Fruit fly (Drosophila melanogaster) whole organism, prepupa: Measurements from ENCODE around the gene smid.

ENCODE experiments used
- CG10669 ChIP-seq: fragments of 200-800 bp; sonication (Bioruptor generic); optimal IDR thresholded peaks from 3 replicates; lab custom pipeline; 2018; ENCODE audit warnings: missing biosample characterization, mild to moderate bottlenecking, missing genetic modification characterization, moderate library complexity
- CG11762 ChIP-seq: fragments of 200-800 bp; sonication (Bioruptor generic); optimal IDR thresholded peaks from 3 replicates; lab custom pipeline; 2016; ENCODE audit warnings: missing biosample characterization, missing genetic modification characterization; ENCODE audit not compliant: insufficient read depth
- CG1621 ChIP-seq: fragments of 200-800 bp; sonication (Bioruptor generic); optimal IDR thresholded peaks from 3 replicates; lab custom pipeline; 2018; ENCODE audit warnings: missing biosample characterization, mild to moderate bottlenecking, missing genetic modification characterization
- CG16779 ChIP-seq: fragments of 200-800 bp; sonication (Bioruptor generic); optimal IDR thresholded peaks from 3 replicates; lab custom pipeline; 2017; ENCODE audit warnings: missing biosample characterization, mild to moderate bottlenecking, missing genetic modification characterization
- CG32006 ChIP-seq: fragments of 200-800 bp; sonication (Bioruptor generic); optimal IDR thresholded peaks from 3 replicates; lab custom pipeline; 2017; ENCODE audit warnings: missing biosample characterization, mild to moderate bottlenecking, missing genetic modification characterization
- CG34406 ChIP-seq: fragments of 200-800 bp; sonication (Bioruptor generic); optimal IDR thresholded peaks from 3 replicates; lab custom pipeline; 2016; ENCODE audit warnings: missing biosample characterization, missing genetic modification characterization
- CG4318 ChIP-seq: fragments of 200-800 bp; sonication (Bioruptor generic); optimal IDR thresholded peaks from 3 replicates; lab custom pipeline; 2017; ENCODE audit warnings: missing biosample characterization, mild to moderate bottlenecking, missing genetic modification characterization
- CG6163 ChIP-seq: fragments of 200-800 bp; sonication (Bioruptor generic); IDR thresholded peaks from 3 replicates; pipeline ENCODE4 v1.3.6; 2022; ENCODE audit warnings: missing biosample characterization, missing genetic modification characterization
- CG6792 ChIP-seq: fragments of 200-800 bp; sonication (Bioruptor generic); optimal IDR thresholded peaks from 3 replicates; lab custom pipeline; 2016; ENCODE audit warnings: missing biosample characterization, missing genetic modification characterization
- CG6808 ChIP-seq: fragments of 200-800 bp; sonication (Bioruptor generic); optimal IDR thresholded peaks from 3 replicates; lab custom pipeline; 2017; ENCODE audit warnings: missing biosample characterization, missing genetic modification characterization, mild to moderate bottlenecking, moderate library complexity, missing genetic modification reagents
- CG8119 ChIP-seq: fragments of 200-800 bp; sonication (Bioruptor generic); IDR thresholded peaks from 3 replicates; pipeline ENCODE4 v1.3.6; 2022; ENCODE audit warnings: missing biosample characterization, missing genetic modification characterization
- CG8319 ChIP-seq: fragments of 200-800 bp; sonication (Bioruptor generic); optimal IDR thresholded peaks from 3 replicates; lab custom pipeline; 2016; ENCODE audit warnings: missing biosample characterization, missing genetic modification characterization
- CG8632 ChIP-seq: fragments of 200-800 bp; sonication (Bioruptor generic); optimal IDR thresholded peaks from 3 replicates; lab custom pipeline; 2016; ENCODE audit warnings: missing biosample characterization, missing genetic modification characterization
- Ets96B ChIP-seq: fragments of 200-800 bp; optimal IDR thresholded peaks from 2 replicates; lab custom pipeline; 2019; ENCODE audit warnings: missing biosample characterization, mild to moderate bottlenecking, missing genetic modification characterization, moderate library complexity
- Gug ChIP-seq: fragments of 200-800 bp; sonication (Bioruptor generic); IDR thresholded peaks from 2 replicates; pipeline ENCODE4 v1.3.6; 2022; ENCODE audit warnings: missing biosample characterization, missing genetic modification characterization
- Hr38 ChIP-seq: sonication (Bioruptor generic); optimal IDR thresholded peaks from 2 replicates; lab custom pipeline; 2016; ENCODE audit warnings: missing biosample characterization, missing genetic modification characterization
- Hr39 ChIP-seq: fragments of 200-800 bp; sonication (Bioruptor generic); optimal IDR thresholded peaks from 2 replicates; lab custom pipeline; 2016; ENCODE audit warnings: missing biosample characterization, missing genetic modification characterization
- OdsH ChIP-seq: fragments of 200-800 bp; sonication (Bioruptor generic); optimal IDR thresholded peaks from 3 replicates; lab custom pipeline; 2016; ENCODE audit warnings: missing biosample characterization, missing genetic modification characterization
- Sox102F ChIP-seq: fragments of 200-800 bp; sonication (Bioruptor generic); optimal IDR thresholded peaks from 2 replicates; lab custom pipeline; 2016; ENCODE audit warnings: missing biosample characterization, mild to moderate bottlenecking, missing genetic modification characterization
- Sox14 ChIP-seq: fragments of 200-800 bp; sonication (Bioruptor generic); optimal IDR thresholded peaks from 3 replicates; lab custom pipeline; 2016; ENCODE audit warnings: missing biosample characterization, missing genetic modification characterization
- achi ChIP-seq: fragments of 200-800 bp; sonication (Bioruptor generic); optimal IDR thresholded peaks from 3 replicates; lab custom pipeline; 2016; ENCODE audit warnings: missing biosample characterization, missing genetic modification characterization
- cyc ChIP-seq: fragments of 200-800 bp; sonication (Bioruptor generic); optimal IDR thresholded peaks from 3 replicates; lab custom pipeline; 2016; ENCODE audit warnings: missing biosample characterization, missing genetic modification characterization
- dac ChIP-seq: fragments of 200-800 bp; sonication (Bioruptor generic); optimal IDR thresholded peaks from 2 replicates; lab custom pipeline; 2017; ENCODE audit warnings: missing biosample characterization, mild to moderate bottlenecking, missing genetic modification characterization
- eg ChIP-seq: fragments of 200-800 bp; sonication (Bioruptor generic); IDR thresholded peaks from 3 replicates; pipeline ENCODE4 v1.3.6; 2022; ENCODE audit warnings: missing biosample characterization, missing genetic modification characterization
- esn ChIP-seq: fragments of 200-800 bp; sonication (Bioruptor generic); optimal IDR thresholded peaks from 2 replicates; lab custom pipeline; 2016; ENCODE audit warnings: missing biosample characterization, mild to moderate bottlenecking, missing genetic modification characterization, moderate library complexity
- fd85E ChIP-seq: fragments of 200-800 bp; sonication (Bioruptor generic); optimal IDR thresholded peaks from 3 replicates; lab custom pipeline; 2016; ENCODE audit warnings: missing biosample characterization, missing genetic modification characterization
- fkh ChIP-seq: fragments of 200-800 bp; sonication (Bioruptor generic); optimal IDR thresholded peaks from 3 replicates; lab custom pipeline; 2017; ENCODE audit warnings: missing biosample characterization, mild to moderate bottlenecking, missing genetic modification characterization, moderate library complexity
- net ChIP-seq: fragments of 200-800 bp; sonication (Bioruptor generic); optimal IDR thresholded peaks from 3 replicates; lab custom pipeline; 2016; ENCODE audit warnings: missing biosample characterization, missing genetic modification characterization
- salr ChIP-seq, 2 experiments: fragments of 200-800 bp; sonication (Bioruptor generic); optimal IDR thresholded peaks; 3 replicates each; lab custom pipeline; 2016 to 2018; ENCODE audit warnings: missing biosample characterization in 2 of 2, missing genetic modification characterization in 2 of 2, mild to moderate bottlenecking in 1 of 2
- spab ChIP-seq: fragments of 200-800 bp; sonication (Bioruptor generic); optimal IDR thresholded peaks from 2 replicates; lab custom pipeline; 2017; ENCODE audit warnings: missing biosample characterization, mild to moderate bottlenecking, missing genetic modification characterization, missing genetic modification reagents
- ss ChIP-seq, 2 experiments: fragments of 200-800 bp; sonication (Bioruptor generic); optimal IDR thresholded peaks; 2 replicates in 1 of 2; 3 replicates in 1 of 2; lab custom pipeline; 2017 to 2018; ENCODE audit warnings: mild to moderate bottlenecking in 2 of 2, missing biosample characterization in 2 of 2, missing genetic modification characterization in 2 of 2, moderate library complexity in 1 of 2
- svp ChIP-seq: fragments of 200-800 bp; sonication (Bioruptor generic); peaks from one replicate; lab custom pipeline; 2016; ENCODE audit warnings: missing biosample characterization, missing genetic modification characterization
- vri ChIP-seq: fragments of 200-800 bp; sonication (Bioruptor generic); optimal IDR thresholded peaks from 3 replicates; lab custom pipeline; 2016; ENCODE audit warnings: missing biosample characterization, mild to moderate bottlenecking, missing genetic modification characterization

Gene smid

DNA sequence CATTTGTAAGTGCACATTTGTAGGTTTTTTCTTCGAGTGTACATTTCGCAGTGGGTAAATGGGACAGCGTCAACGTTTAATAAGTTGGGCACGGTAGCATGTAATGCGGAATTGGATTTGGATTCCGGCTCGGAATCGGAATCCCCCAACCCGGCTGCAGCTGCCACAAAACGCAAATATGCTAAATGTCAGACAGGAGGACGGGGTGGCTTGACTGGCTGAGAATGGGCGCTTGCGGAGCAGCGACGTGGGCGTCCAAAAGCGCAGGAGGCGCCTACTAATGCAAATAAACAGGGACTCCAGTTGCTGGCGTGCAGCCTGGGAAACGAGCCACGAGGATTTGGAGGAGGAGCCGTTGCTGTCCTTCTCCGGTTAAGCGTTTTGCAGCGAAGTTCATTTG lies 6.4 kb downstream of the smid start, which contains the start of gene CG8564:
Gene CG8564 (minus strand): TSS at position 101 of the 400 bp plus-strand sequence.
- TF ChIP-seq CG6792 (GFP tag; lab: Kevin White, UChicago) (no peak), CG1621 (tag; lab: Kevin White, UChicago) (no peak), svp (peak; percentile 10), Hr38 (no peak), CG6808 (GFP tag; lab: Kevin White, UChicago) (no peak), CG16779 (tag; lab: Kevin White, UChicago) (no peak), vri (no peak), ss (GFP tag; optimal IDR thresholded peaks at IDR 0.05; lab: Kevin White, UChicago) (no peak), Hr39 (GFP tag; lab: Kevin White, UChicago) (no peak)

DNA sequence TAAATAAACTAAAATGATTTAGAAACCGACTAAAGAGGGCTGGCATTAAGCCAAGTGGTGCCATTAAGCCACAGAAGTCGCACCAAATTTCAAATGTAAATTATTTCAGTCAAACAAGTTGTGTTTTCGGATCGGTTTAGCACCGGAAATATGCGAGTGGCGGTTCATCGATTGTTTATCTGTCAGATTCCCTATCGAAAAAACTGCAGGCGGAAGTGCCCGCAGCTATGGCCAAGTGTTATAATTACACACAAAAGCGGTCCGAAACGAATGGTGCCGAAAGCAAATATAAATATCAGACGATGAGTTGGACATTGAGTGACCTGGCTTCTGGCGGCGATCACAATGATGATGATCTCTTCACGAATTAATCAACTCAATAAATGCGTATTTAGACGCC lies 8.6 kb downstream of the smid start:
- TF ChIP-seq fd85E (GFP tag; lab: Kevin White, UChicago) (no peak), CG10669 (GFP tag; lab: Kevin White, UChicago) (no peak), fkh (GFP tag; lab: Kevin White, UChicago) (no peak), Sox14 (GFP tag; lab: Kevin White, UChicago) (no peak), CG32006 (no peak), esn (GFP tag; lab: Kevin White, UChicago) (no peak), CG6808 (GFP tag; lab: Kevin White, UChicago) (no peak), dac (GFP tag; lab: Kevin White, UChicago) (no peak), cyc (GFP tag; lab: Kevin White, UChicago) (no peak), CG8319 (no peak), Hr38 (no peak), CG8632 (GFP tag; lab: Kevin White, UChicago) (no peak), spab (GFP tag; lab: Kevin White, UChicago) (no peak)

DNA sequence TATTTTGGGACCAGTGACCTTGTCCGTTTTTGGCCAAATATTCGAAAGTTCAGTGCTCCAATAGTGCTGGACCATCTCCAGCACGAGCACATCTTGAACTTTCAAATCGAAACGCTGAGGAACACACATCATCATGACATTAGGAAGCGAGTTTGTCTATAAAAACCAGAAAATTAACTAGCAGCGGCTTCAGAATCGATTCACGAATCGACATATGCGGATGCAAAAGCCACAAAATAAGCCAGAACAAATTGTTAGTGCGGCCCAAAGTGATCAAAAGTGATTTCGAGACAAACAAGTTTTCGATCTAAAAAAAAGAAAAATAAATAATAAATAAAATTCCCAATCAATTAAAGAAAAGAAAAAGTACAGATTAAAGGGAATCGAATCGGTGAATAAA lies 9.0 kb downstream of the smid start, which contains the start of gene CG8563:
Gene CG8563 (plus strand): TSS at position 301 of the 400 bp plus-strand sequence.
- TF ChIP-seq Gug, result no peak
- no peak for TF ChIP-seq CG34406 (GFP tag; lab: Kevin White, UChicago)
- no peak for TF ChIP-seq eg (GFP tag; lab: Robert Waterston, UW)

DNA sequence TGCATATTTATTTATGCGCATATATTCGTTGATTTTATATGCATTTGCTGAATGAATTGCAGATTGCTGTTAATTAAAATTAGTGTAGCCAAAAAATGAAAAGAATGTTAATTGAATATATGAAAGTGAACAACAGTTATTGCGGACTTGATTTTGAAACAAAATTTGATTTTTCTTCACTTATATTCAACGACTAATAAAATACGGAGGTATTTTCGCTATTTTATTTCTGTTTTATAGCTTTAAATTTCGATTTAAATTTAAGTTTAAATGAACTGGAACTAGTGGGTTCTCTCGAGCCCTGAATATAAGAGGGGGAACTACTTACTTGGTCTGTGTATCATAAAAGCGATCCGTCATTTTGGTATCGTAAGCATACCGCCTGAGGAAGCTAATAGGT lies 14.6 kb downstream of the smid start, which contains the start of gene CG32379:
Gene CG32379 (plus strand): TSS at position 301 of the 400 bp plus-strand sequence.
- TF ChIP-seq dac (GFP tag; lab: Kevin White, UChicago) (no peak), Hr38 (no peak), net (GFP tag; lab: Kevin White, UChicago) (no peak), CG4318 (GFP tag; lab: Kevin White, UChicago) (no peak), Ets96B (tag; lab: Kevin White, UChicago) (no peak), CG11762 (GFP tag; lab: Kevin White, UChicago) (no peak), CG10669 (GFP tag; lab: Kevin White, UChicago) (no peak), spab (GFP tag; lab: Kevin White, UChicago) (no peak), CG6163 (GFP tag; lab: Robert Waterston, UW) (no peak), CG8119 (GFP tag; lab: Robert Waterston, UW) (no peak)

DNA sequence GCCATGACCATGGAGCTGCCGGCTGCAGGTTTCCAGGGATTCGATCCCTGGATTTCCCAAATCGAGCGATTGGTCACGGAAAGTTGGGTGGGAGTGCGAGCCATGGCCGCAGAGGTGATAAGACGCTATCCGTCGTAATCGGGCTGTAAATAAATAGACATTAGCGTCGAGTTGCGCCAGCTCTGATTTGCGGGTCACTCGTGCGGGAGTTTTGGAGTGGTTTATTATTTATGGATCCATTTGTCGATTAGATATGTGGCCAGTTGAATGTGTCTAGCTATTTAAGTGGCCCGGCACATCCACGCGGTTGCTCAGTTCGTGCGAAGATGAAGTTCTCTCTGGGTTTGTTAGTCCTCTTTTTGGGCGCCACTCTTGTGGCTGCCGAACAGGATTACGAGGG lies 16.6 kb downstream of the smid start, which contains the start of gene CG8562:
Gene CG8562 (plus strand): TSS at position 307 of the 400 bp plus-strand sequence.
- TF ChIP-seq CG6808 (GFP tag; lab: Kevin White, UChicago), result no peak
- no peak for TF ChIP-seq CG6792 (GFP tag; lab: Kevin White, UChicago)
- TF ChIP-seq svp, result no peak
- no peak for TF ChIP-seq OdsH (GFP tag; lab: Kevin White, UChicago)
- TF ChIP-seq Sox102F, result no peak
- TF ChIP-seq achi (GFP tag; lab: Kevin White, UChicago), result no peak
- no peak for TF ChIP-seq fkh (GFP tag; lab: Kevin White, UChicago)
- no peak for TF ChIP-seq cyc (GFP tag; lab: Kevin White, UChicago)
- no peak for TF ChIP-seq salr (GFP tag; optimal IDR thresholded peaks at IDR 0.05; lab: Kevin White, UChicago)
- TF ChIP-seq CG10669 (GFP tag; lab: Kevin White, UChicago), result no peak
